Fruit fly (Drosophila melanogaster) whole organism, embryonic: ENCODE data around the gene mei-P26.
A peak's percentile ranks its signal among the peaks of the same experiment; 100 is the strongest.

Experiments used
- Asciz ChIP-seq: fragments of 200-800 bp; sonication (Bioruptor generic); optimal IDR thresholded peaks from 2 replicates; lab custom pipeline; 2017; ENCODE audit warnings: missing biosample characterization, mild to moderate bottlenecking, missing genetic modification characterization, missing genetic modification reagents
- Awh ChIP-seq: fragments of 200-800 bp; sonication (Bioruptor generic); IDR thresholded peaks from 2 replicates; pipeline ENCODE4, ENCODE4 v1.3.6; 2022; ENCODE audit warnings: missing biosample characterization, missing genetic modification characterization
- CG11504 ChIP-seq: fragments of 200-800 bp; sonication (Bioruptor generic); optimal IDR thresholded peaks from 3 replicates; lab custom pipeline; 2019; ENCODE audit warnings: missing biosample characterization, mild to moderate bottlenecking, missing genetic modification characterization, moderate library complexity
- CG12071 ChIP-seq: fragments of 200-800 bp; sonication (Bioruptor generic); optimal IDR thresholded peaks from 3 replicates; lab custom pipeline; 2018; ENCODE audit warnings: missing biosample characterization, mild to moderate bottlenecking, missing genetic modification characterization
- CG12219 ChIP-seq: fragments of 200-800 bp; sonication (Bioruptor generic); optimal IDR thresholded peaks from 3 replicates; lab custom pipeline; 2018; ENCODE audit warnings: missing biosample characterization, mild to moderate bottlenecking, missing genetic modification characterization
- CG12744 ChIP-seq: fragments of 200-800 bp; sonication (Bioruptor generic); optimal IDR thresholded peaks from 2 replicates; lab custom pipeline; 2016; ENCODE audit warnings: missing biosample characterization, missing genetic modification characterization
- CG12769 ChIP-seq: fragments of 200-800 bp; sonication (Bioruptor generic); optimal IDR thresholded peaks from 2 replicates; lab custom pipeline; 2019; ENCODE audit warnings: missing biosample characterization, mild to moderate bottlenecking, missing genetic modification characterization, moderate library complexity
- CG14441 ChIP-seq: fragments of 200-800 bp; sonication (Bioruptor generic); IDR thresholded peaks from 2 replicates; pipeline ENCODE4 v1.3.6; 2022; ENCODE audit warnings: missing biosample characterization, missing genetic modification characterization
- CG15011 ChIP-seq: fragments of 200-800 bp; sonication (Bioruptor generic); optimal IDR thresholded peaks from 3 replicates; lab custom pipeline; 2018; ENCODE audit warnings: missing biosample characterization, mild to moderate bottlenecking, missing genetic modification characterization
- CG2120 ChIP-seq: fragments of 200-800 bp; sonication (Bioruptor generic); optimal IDR thresholded peaks from 3 replicates; lab custom pipeline; 2016; ENCODE audit warnings: missing biosample characterization, missing genetic modification characterization
- CG2678 ChIP-seq: fragments of 200-800 bp; sonication (Bioruptor generic); optimal IDR thresholded peaks from 3 replicates; lab custom pipeline; 2019; ENCODE audit warnings: missing biosample characterization, mild to moderate bottlenecking, missing genetic modification characterization, moderate library complexity
- CG34376 ChIP-seq: fragments of 200-800 bp; sonication (Bioruptor generic); optimal IDR thresholded peaks from 2 replicates; lab custom pipeline; 2018; ENCODE audit warnings: missing biosample characterization, mild to moderate bottlenecking, missing genetic modification characterization
- CG4404 ChIP-seq: fragments of 200-800 bp; sonication (Bioruptor generic); IDR thresholded peaks from 2 replicates; pipeline ENCODE4 v1.3.6; 2022; ENCODE audit warnings: missing biosample characterization, missing genetic modification characterization
- CG4730 ChIP-seq: fragments of 200-800 bp; sonication (Bioruptor generic); IDR thresholded peaks from 2 replicates; pipeline ENCODE4 v1.3.6; 2022; ENCODE audit warnings: missing biosample characterization, missing genetic modification characterization
- CG6791 ChIP-seq: fragments of 200-800 bp; sonication (Bioruptor generic); IDR thresholded peaks from 3 replicates; pipeline ENCODE4 v1.3.6; 2022; ENCODE audit warnings: missing biosample characterization, missing genetic modification characterization; ENCODE audit not compliant: partially characterized antibody
- CG7786 ChIP-seq: fragments of 200-800 bp; sonication (Bioruptor generic); optimal IDR thresholded peaks from 2 replicates; lab custom pipeline; 2016; ENCODE audit warnings: missing biosample characterization, missing genetic modification characterization
- CG8281 ChIP-seq: fragments of 200-800 bp; sonication (Bioruptor generic); optimal IDR thresholded peaks from 2 replicates; lab custom pipeline; 2018; ENCODE audit warnings: missing biosample characterization, mild to moderate bottlenecking, missing genetic modification characterization, moderate library complexity
- CG9727 ChIP-seq: fragments of 200-800 bp; sonication (Bioruptor generic); optimal IDR thresholded peaks from 3 replicates; lab custom pipeline; 2017; ENCODE audit warnings: missing biosample characterization, mild to moderate bottlenecking, missing genetic modification characterization
- Dbx ChIP-seq: fragments of 200-800 bp; sonication (Bioruptor generic); IDR thresholded peaks from 3 replicates; pipeline ENCODE4 v1.3.6; 2022; ENCODE audit warnings: missing biosample characterization, missing genetic modification characterization
- Dll ChIP-seq: fragments of 200-800 bp; sonication (Bioruptor generic); IDR thresholded peaks from 4 replicates; pipeline ENCODE4 v1.3.6; 2022; ENCODE audit warnings: missing biosample characterization, missing genetic modification characterization; ENCODE audit not compliant: partially characterized antibody
- Dref ChIP-seq: fragments of 200-800 bp; sonication (Bioruptor generic); IDR thresholded peaks from 2 replicates; pipeline ENCODE4 v1.3.6; 2022; ENCODE audit warnings: missing biosample characterization, missing genetic modification characterization
- NFAT ChIP-seq: fragments of 200-800 bp; sonication (Bioruptor generic); IDR thresholded peaks from 2 replicates; pipeline ENCODE4 v1.3.6; 2022; ENCODE audit warnings: missing biosample characterization, missing genetic modification characterization
- Neu2 ChIP-seq: fragments of 200-800 bp; sonication (Bioruptor generic); optimal IDR thresholded peaks from 3 replicates; lab custom pipeline; 2016; ENCODE audit warnings: missing biosample characterization, missing genetic modification characterization, borderline replicate concordance
- Nf-YC ChIP-seq: fragments of 200-800 bp; optimal IDR thresholded peaks from 3 replicates; lab custom pipeline; 2019; ENCODE audit warnings: missing biosample characterization, mild to moderate bottlenecking, missing genetic modification characterization, moderate library complexity
- Oli ChIP-seq: fragments of 200-800 bp; sonication (Bioruptor generic); optimal IDR thresholded peaks from 2 replicates; lab custom pipeline; 2018; ENCODE audit warnings: missing biosample characterization, mild to moderate bottlenecking, missing genetic modification characterization, moderate library complexity
- Ptx1 ChIP-seq: fragments of 200-800 bp; sonication (Bioruptor generic); IDR thresholded peaks from 2 replicates; pipeline ENCODE4 v1.3.6; 2022; ENCODE audit warnings: missing biosample characterization, missing genetic modification characterization
- Ravus ChIP-seq: fragments of 200-800 bp; sonication (Bioruptor generic); IDR thresholded peaks from 2 replicates; pipeline ENCODE4 v1.3.6; 2022; ENCODE audit warnings: missing biosample characterization, missing genetic modification characterization
- Usf ChIP-seq: fragments of 200-800 bp; sonication (Bioruptor generic); optimal IDR thresholded peaks from 2 replicates; lab custom pipeline; 2017; ENCODE audit warnings: missing genotype, missing biosample characterization, missing genetic modification characterization
- Vsx1 ChIP-seq: fragments of 200-800 bp; sonication (Bioruptor generic); optimal IDR thresholded peaks from 2 replicates; lab custom pipeline; 2017; ENCODE audit warnings: missing biosample characterization, mild to moderate bottlenecking, missing genetic modification characterization, missing genetic modification reagents
- amos ChIP-seq: fragments of 200-800 bp; sonication (Bioruptor generic); IDR thresholded peaks from 2 replicates; pipeline ENCODE4 v1.3.6; 2022; ENCODE audit warnings: missing biosample characterization, missing genetic modification characterization; ENCODE audit not compliant: partially characterized antibody
- btn ChIP-seq: fragments of 200-800 bp; sonication (Bioruptor generic); optimal IDR thresholded peaks from 2 replicates; lab custom pipeline; 2016; ENCODE audit warnings: missing biosample characterization, missing genetic modification characterization
- cad ChIP-seq: fragments of >200 bp; optimal IDR thresholded peaks from 2 replicates; lab custom pipeline; 2017; ENCODE audit warnings: missing biosample characterization, missing genetic modification characterization
- exex ChIP-seq: fragments of 200-800 bp; sonication (Bioruptor generic); optimal IDR thresholded peaks from 4 replicates; lab custom pipeline; 2018; ENCODE audit warnings: missing biosample characterization, mild to moderate bottlenecking, missing genetic modification characterization, moderate library complexity
- fru ChIP-seq: fragments of >200 bp; optimal IDR thresholded peaks from 2 replicates; lab custom pipeline; 2017
- hb ChIP-seq: fragments of 200-800 bp; sonication (Bioruptor generic); IDR thresholded peaks from 3 replicates; pipeline ENCODE4 v1.3.6; 2022; ENCODE audit warnings: missing biosample characterization, missing genetic modification characterization; ENCODE audit not compliant: partially characterized antibody
- jumu ChIP-seq: fragments of 200-800 bp; sonication (Bioruptor generic); optimal IDR thresholded peaks from 3 replicates; lab custom pipeline; 2016; ENCODE audit warnings: missing biosample characterization, missing genetic modification characterization
- maf-S ChIP-seq: fragments of 200-800 bp; sonication (Bioruptor generic); optimal IDR thresholded peaks from 2 replicates; lab custom pipeline; 2016; ENCODE audit warnings: missing biosample characterization, missing genetic modification characterization
- mirr ChIP-seq: fragments of 200-800 bp; sonication (Bioruptor generic); optimal IDR thresholded peaks from 3 replicates; lab custom pipeline; 2018; ENCODE audit warnings: missing biosample characterization, mild to moderate bottlenecking, missing genetic modification characterization
- nom ChIP-seq: fragments of 200-800 bp; sonication (Bioruptor generic); optimal IDR thresholded peaks from 2 replicates; lab custom pipeline; 2017; ENCODE audit warnings: missing biosample characterization, missing genetic modification characterization, mild to moderate bottlenecking, moderate library complexity, missing genetic modification reagents
- p53 ChIP-seq: fragments of 200-800 bp; sonication (Bioruptor generic); optimal IDR thresholded peaks from 2 replicates; lab custom pipeline; 2016; ENCODE audit warnings: missing biosample characterization, missing genetic modification characterization
- pum ChIP-seq: fragments of 200-800 bp; sonication (Bioruptor generic); optimal IDR thresholded peaks from 2 replicates; lab custom pipeline; 2016; ENCODE audit warnings: missing biosample characterization, missing genetic modification characterization
- ranshi ChIP-seq: fragments of 200-800 bp; sonication (Bioruptor generic); IDR thresholded peaks from 2 replicates; pipeline ENCODE4 v1.3.6; 2022; ENCODE audit warnings: missing biosample characterization, missing genetic modification characterization
- seq ChIP-seq: fragments of 200-800 bp; sonication (Bioruptor generic); IDR thresholded peaks from 2 replicates; pipeline ENCODE4 v1.3.6; 2022; ENCODE audit warnings: missing biosample characterization, missing genetic modification characterization
- slbo ChIP-seq: fragments of 200-800 bp; sonication (Bioruptor generic); IDR thresholded peaks from 2 replicates; pipeline ENCODE4 v1.3.6; 2022; ENCODE audit warnings: missing biosample characterization, missing genetic modification characterization
- sr ChIP-seq: fragments of 200-800 bp; sonication (Bioruptor generic); IDR thresholded peaks from 3 replicates; pipeline ENCODE4 v1.3.6; 2022; ENCODE audit warnings: missing biosample characterization, missing genetic modification characterization
- ssp ChIP-seq: fragments of 200-800 bp; sonication (Bioruptor generic); IDR thresholded peaks from 2 replicates; pipeline ENCODE4 v1.3.6; 2022; ENCODE audit warnings: missing biosample characterization, missing genetic modification characterization
- ttk ChIP-seq: fragments of 200-800 bp; sonication (Bioruptor generic); IDR thresholded peaks from 2 replicates; pipeline ENCODE4 v2.1.2; 2022; ENCODE audit warnings: missing biosample characterization, missing genetic modification characterization
- tx ChIP-seq: fragments of 200-800 bp; sonication (Bioruptor generic); optimal IDR thresholded peaks from 2 replicates; lab custom pipeline; 2016; ENCODE audit warnings: missing biosample characterization, missing genetic modification characterization
- vvl ChIP-seq: fragments of 200-800 bp; sonication (Bioruptor generic); IDR thresholded peaks from 2 replicates; pipeline ENCODE4 v1.3.6; 2022; ENCODE audit warnings: missing biosample characterization, missing genetic modification characterization
- wor ChIP-seq: fragments of 200-800 bp; sonication (Bioruptor generic); IDR thresholded peaks from 2 replicates; pipeline ENCODE4 v1.3.6; 2022; ENCODE audit warnings: missing biosample characterization, missing genetic modification characterization

The mei-P26 gene

DNA sequence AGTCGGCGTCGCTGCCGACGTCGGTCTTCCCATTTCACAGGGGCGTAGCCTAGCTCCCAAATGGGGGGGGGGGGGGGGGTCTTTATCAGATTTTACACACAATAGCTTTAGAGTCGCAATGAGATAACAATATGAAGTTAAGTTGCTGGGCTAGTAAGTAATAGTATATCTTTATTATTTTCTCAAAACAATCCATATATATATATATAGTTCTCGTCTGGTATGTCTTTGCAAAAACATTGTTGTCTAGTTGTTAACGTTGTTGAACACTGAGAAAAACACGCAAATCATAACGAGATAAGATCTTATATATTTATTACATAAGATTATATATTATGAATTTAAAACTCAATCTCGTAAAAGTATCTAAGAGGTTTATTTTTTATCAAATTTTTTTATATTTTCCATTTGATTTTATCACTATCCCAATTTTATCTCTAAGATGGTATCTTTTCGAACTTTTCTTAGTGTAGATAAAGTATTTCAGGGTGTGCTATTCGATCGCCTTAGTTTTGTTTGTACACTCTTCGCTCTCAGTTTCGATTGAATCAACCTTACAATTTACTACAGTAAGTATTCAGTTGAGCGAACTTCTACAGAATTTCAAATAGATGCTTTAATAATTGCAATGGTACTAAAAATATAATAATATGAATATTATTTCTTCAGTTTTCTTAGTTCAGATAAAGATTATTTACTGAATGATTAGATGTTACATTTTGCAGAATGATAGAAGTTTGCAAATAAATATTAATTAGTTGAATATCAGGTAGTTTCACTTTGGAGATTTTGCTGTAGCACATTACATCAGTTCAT lies 39.0 kb downstream of the mei-P26 start (continued):
- peak; percentile 78 for TF ChIP-seq CG4730 (GFP tag; lab: Robert Waterston, UW)
- peak; percentile 76 for TF ChIP-seq Usf (GFP tag; lab: Kevin White, UChicago)
- peak; percentile 79 for TF ChIP-seq Ptx1
- peak; percentile 35 for TF ChIP-seq CG8281 (tag; lab: Kevin White, UChicago)
- TF ChIP-seq exex (tag; lab: Kevin White, UChicago), result peak; percentile 53
- no peak for TF ChIP-seq tx (GFP tag; lab: Kevin White, UChicago)
- peak; percentile 88 for TF ChIP-seq CG2678 (tag; lab: Kevin White, UChicago)
- no peak for TF ChIP-seq nom (GFP tag; lab: Kevin White, UChicago)
- peak; percentile 19 for TF ChIP-seq CG12219 (GFP tag; lab: Kevin White, UChicago)
- no peak for TF ChIP-seq amos (GFP tag; lab: Robert Waterston, UW)
- TF ChIP-seq Neu2 (GFP tag; lab: Kevin White, UChicago), result no peak
- TF ChIP-seq NFAT (GFP tag; lab: Robert Waterston, UW), result peak; percentile 96
- peak; percentile 77 for TF ChIP-seq mirr (GFP tag; lab: Kevin White, UChicago)
- peak; percentile 68 for TF ChIP-seq ttk (GFP tag; lab: Robert Waterston, UW)
- TF ChIP-seq ssp (GFP tag; lab: Robert Waterston, UW), result peak; percentile 55
- peak; percentile 64 for TF ChIP-seq CG11504 (tag; lab: Kevin White, UChicago)
- TF ChIP-seq slbo (GFP tag; lab: Robert Waterston, UW), result peak; percentile 96
- no peak for TF ChIP-seq btn (GFP tag; lab: Kevin White, UChicago)
- TF ChIP-seq CG12769 (tag; lab: Kevin White, UChicago), result peak; percentile 82
- peak; percentile 87 for TF ChIP-seq CG2120
- peak; percentile 61 for TF ChIP-seq Oli (tag; lab: Kevin White, UChicago)
- no peak for TF ChIP-seq CG6791 (GFP tag; lab: Robert Waterston, UW)
- peak; percentile 65 for TF ChIP-seq ranshi (GFP tag; lab: Robert Waterston, UW)
- TF ChIP-seq seq (GFP tag; lab: Robert Waterston, UW), result no peak
- TF ChIP-seq fru, result no peak
- peak; percentile 32 for TF ChIP-seq CG34376 (GFP tag; lab: Kevin White, UChicago)
- peak; percentile 66; the same call in 1 of the 2 replicates for TF ChIP-seq CG4404 (GFP tag; lab: Robert Waterston, UW)
- TF ChIP-seq maf-S (GFP tag; lab: Kevin White, UChicago), result peak; percentile 25
- TF ChIP-seq CG9727, result peak; percentile 78
- TF ChIP-seq Vsx1 (GFP tag; lab: Kevin White, UChicago), result no peak
- no peak for TF ChIP-seq Dll (GFP tag; lab: Robert Waterston, UW)
- no peak for TF ChIP-seq hb (GFP tag; lab: Robert Waterston, UW)
- TF ChIP-seq Dbx, result peak; percentile 94
- no peak for TF ChIP-seq jumu
- peak; percentile 86 for TF ChIP-seq CG14441 (GFP tag; lab: Robert Waterston, UW)
- no peak for TF ChIP-seq cad (GFP tag; lab: Kevin White, UChicago)
- TF ChIP-seq CG12744, result no peak
- TF ChIP-seq p53 (GFP tag; lab: Kevin White, UChicago), result no peak
- peak; percentile 67 for TF ChIP-seq Ravus (GFP tag; lab: Robert Waterston, UW)
- no peak for TF ChIP-seq pum (GFP tag; lab: Kevin White, UChicago)
- no peak for TF ChIP-seq wor
- peak; percentile 82 for TF ChIP-seq vvl
- 0 out of 3 replicates have a peak, but pooled peaks have one; percentile 54 for TF ChIP-seq sr (GFP tag; lab: Robert Waterston, UW)
- TF ChIP-seq Nf-YC (tag; lab: Kevin White, UChicago), result peak; percentile 56
- 0 out of 2 replicates have a peak, but pooled peaks have one; percentile 19 for TF ChIP-seq Awh (GFP tag; lab: Robert Waterston, UW)
- TF ChIP-seq Dref (GFP tag; lab: Robert Waterston, UW), result peak; percentile 45
- TF ChIP-seq CG12071 (GFP tag; lab: Kevin White, UChicago), result peak; percentile 60
- peak; percentile 31 for TF ChIP-seq CG7786 (GFP tag; lab: Kevin White, UChicago)
- peak; percentile 27 for TF ChIP-seq CG15011 (GFP tag; lab: Kevin White, UChicago)
- TF ChIP-seq Asciz, result no peak
